Worm (Caenorhabditis elegans) whole organism, L1 larva: ENCODE results near the gene M02D8.3.

Source experiments
- F16B12.6 ChIP-seq: fragments of 150-350 bp; optimal IDR thresholded peaks from 2 replicates; lab custom pipeline; 2014; ENCODE audit warnings: missing biosample characterization, missing genetic modification characterization
- alr-1 ChIP-seq: fragments of 200-800 bp; sonication (Bioruptor generic); optimal IDR thresholded peaks from 2 replicates; lab custom pipeline; 2018; ENCODE audit warnings: borderline replicate concordance, mild to moderate bottlenecking, missing genetic modification characterization, missing compliant biosample characterization
- ama-1 ChIP-seq: fragments of 150-350 bp; optimal IDR thresholded peaks from 2 replicates; lab custom pipeline; 2014
- ceh-63 ChIP-seq: fragments of 200-800 bp; sonication (Bioruptor generic); optimal IDR thresholded peaks from 2 replicates; lab custom pipeline; 2018; ENCODE audit warnings: mild to moderate bottlenecking, missing genetic modification characterization, missing compliant biosample characterization
- ceh-88 ChIP-seq: fragments of 200-800 bp; sonication (Bioruptor generic); IDR thresholded peaks from 2 replicates; pipeline ENCODE4 v1.3.6; 2022; ENCODE audit warnings: missing genetic modification characterization, missing compliant biosample characterization
- ceh-90 ChIP-seq: sonication (generic microtip); optimal IDR thresholded peaks from 2 replicates; lab custom pipeline; 2016; ENCODE audit warnings: missing genetic modification characterization, missing compliant biosample characterization
- dpl-1 ChIP-seq, 3 experiments: fragments of 150-350 bp in 2 of 3; sonication (generic microtip) in 1 of 3; optimal IDR thresholded peaks; 2 replicates each; lab custom pipeline; 2014 to 2017; ENCODE audit warnings: missing biosample characterization in 3 of 3, missing genetic modification characterization in 3 of 3, missing genetic modification reagents in 3 of 3
- efl-1 ChIP-seq, 4 experiments: fragments of 150-350 bp; optimal IDR thresholded peaks in 3 of 4; peaks in 1 of 4; 1 replicate in 1 of 4; 2 replicates in 3 of 4; lab custom pipeline; 2014; ENCODE audit warnings: missing biosample characterization in 2 of 4, missing genetic modification characterization in 2 of 4, missing genetic modification reagents in 2 of 4
- egl-13 ChIP-seq: sonication (generic microtip); optimal IDR thresholded peaks from 2 replicates; lab custom pipeline; 2016; ENCODE audit warnings: missing genotype, missing genetic modification reagents, missing genetic modification characterization, missing compliant biosample characterization
- egl-27 ChIP-seq, 2 experiments: fragments of 150-350 bp in 1 of 2; sonication (generic microtip); optimal IDR thresholded peaks; 3 replicates each; lab custom pipeline; 2017 to 2018; ENCODE audit warnings: missing biosample characterization in 2 of 2, missing genetic modification characterization in 2 of 2, missing genetic modification reagents in 2 of 2
- elt-2 ChIP-seq: sonication (generic microtip); optimal IDR thresholded peaks from 2 replicates; lab custom pipeline; 2016; ENCODE audit warnings: missing genetic modification characterization, mild to moderate bottlenecking, inconsistent platforms, missing compliant biosample characterization, missing genetic modification reagents
- elt-3 ChIP-seq, 6 experiments: fragments of 150-350 bp in 1 of 6; sonication (generic microtip); optimal IDR thresholded peaks; 2 replicates each; lab custom pipeline; 2017 to 2018; ENCODE audit warnings: missing biosample characterization in 6 of 6, missing genetic modification characterization in 6 of 6, inconsistent platforms in 1 of 6
- fkh-10 ChIP-seq: sonication (generic microtip); optimal IDR thresholded peaks from 2 replicates; lab custom pipeline; 2017; ENCODE audit warnings: missing biosample characterization, missing genetic modification reagents, missing genetic modification characterization
- fkh-8 ChIP-seq: sonication (generic microtip); optimal IDR thresholded peaks from 2 replicates; lab custom pipeline; 2016; ENCODE audit warnings: mild to moderate bottlenecking, missing genetic modification characterization, missing compliant biosample characterization
- hlh-17 ChIP-seq: fragments of 200-800 bp; sonication (Bioruptor generic); optimal IDR thresholded peaks from 2 replicates; lab custom pipeline; 2018; ENCODE audit warnings: missing genetic modification characterization, mild to moderate bottlenecking, missing compliant biosample characterization, moderate library complexity, borderline replicate concordance
- hlh-4 ChIP-seq: sonication (generic microtip); optimal IDR thresholded peaks from 2 replicates; lab custom pipeline; 2016; ENCODE audit warnings: mild to moderate bottlenecking, missing genetic modification characterization, missing compliant biosample characterization
- irx-1 ChIP-seq: sonication (generic microtip); optimal IDR thresholded peaks from 2 replicates; lab custom pipeline; 2016; ENCODE audit warnings: missing genetic modification characterization, missing compliant biosample characterization
- lin-14 ChIP-seq: fragments of 200-800 bp; sonication (Bioruptor generic); optimal IDR thresholded peaks from 2 replicates; lab custom pipeline; 2018; ENCODE audit warnings: mild to moderate bottlenecking, missing genetic modification characterization, moderate library complexity, missing compliant biosample characterization
- lin-15B ChIP-seq: fragments of 150-350 bp; sonication (generic microtip); optimal IDR thresholded peaks from 3 replicates; lab custom pipeline; 2014; ENCODE audit warnings: missing biosample characterization, missing genetic modification characterization
- lin-35 ChIP-seq, 2 experiments: fragments of 150-350 bp; optimal IDR thresholded peaks; 2 replicates each; lab custom pipeline; 2014; ENCODE audit warnings: missing biosample characterization in 2 of 2, missing genetic modification characterization in 2 of 2, missing genetic modification reagents in 2 of 2
- lin-39 ChIP-seq: fragments of 150-350 bp; optimal IDR thresholded peaks from 2 replicates; lab custom pipeline; 2014; ENCODE audit warnings: missing biosample characterization, missing genetic modification reagents, missing genetic modification characterization
- lir-3 ChIP-seq: sonication (generic microtip); optimal IDR thresholded peaks from 2 replicates; lab custom pipeline; 2016; ENCODE audit warnings: mild to moderate bottlenecking, missing genetic modification characterization, moderate library complexity, missing compliant biosample characterization; ENCODE audit not compliant: poor library complexity
- mab-9 ChIP-seq: fragments of 200-800 bp; sonication (Bioruptor generic); IDR thresholded peaks from 2 replicates; pipeline ENCODE4 v1.3.6; 2022; ENCODE audit warnings: missing genetic modification reagents, missing genetic modification characterization, missing compliant biosample characterization
- nhr-20 ChIP-seq: sonication (generic microtip); optimal IDR thresholded peaks from 2 replicates; lab custom pipeline; 2016; ENCODE audit warnings: mild to moderate bottlenecking, missing genetic modification characterization, missing compliant biosample characterization
- nhr-237 ChIP-seq: fragments of 150-350 bp; optimal IDR thresholded peaks from 2 replicates; lab custom pipeline; 2014; ENCODE audit warnings: missing biosample characterization, missing genetic modification characterization
- nhr-76 ChIP-seq: sonication (generic microtip); optimal IDR thresholded peaks from 2 replicates; lab custom pipeline; 2017; ENCODE audit warnings: missing biosample characterization, missing genetic modification characterization
- nhr-77 ChIP-seq: fragments of 150-350 bp; optimal IDR thresholded peaks from 2 replicates; lab custom pipeline; 2014; ENCODE audit warnings: missing biosample characterization, missing genetic modification characterization
- nhr-84 ChIP-seq: sonication (generic microtip); optimal IDR thresholded peaks from 2 replicates; lab custom pipeline; 2017; ENCODE audit warnings: missing biosample characterization, missing genetic modification characterization
- pag-3 ChIP-seq: sonication (generic microtip); optimal IDR thresholded peaks from 2 replicates; lab custom pipeline; 2017; ENCODE audit warnings: missing genetic modification characterization, mild to moderate bottlenecking, missing compliant biosample characterization, antibody characterized with exemption, borderline replicate concordance; ENCODE audit not compliant: insufficient read depth
- skn-1 ChIP-seq: fragments of 150-350 bp; optimal IDR thresholded peaks from 2 replicates; lab custom pipeline; 2014; ENCODE audit warnings: missing biosample characterization, missing genetic modification characterization
- snpc-4 ChIP-seq: fragments of 150-350 bp; optimal IDR thresholded peaks from 2 replicates; lab custom pipeline; 2014; ENCODE audit warnings: missing biosample characterization, missing genetic modification characterization
- snu-23 ChIP-seq: sonication (generic microtip); optimal IDR thresholded peaks from 2 replicates; lab custom pipeline; 2016; ENCODE audit warnings: missing genetic modification characterization, missing compliant biosample characterization
- sox-4 ChIP-seq: sonication (generic microtip); optimal IDR thresholded peaks from 2 replicates; lab custom pipeline; 2016; ENCODE audit warnings: missing genetic modification characterization, missing compliant biosample characterization
- tbx-2 ChIP-seq: sonication (generic microtip); optimal IDR thresholded peaks from 2 replicates; lab custom pipeline; 2016; ENCODE audit warnings: missing genetic modification characterization, missing compliant biosample characterization
- unc-86 ChIP-seq: sonication (generic microtip); optimal IDR thresholded peaks from 2 replicates; lab custom pipeline; 2016; ENCODE audit warnings: missing genetic modification characterization, missing compliant biosample characterization
- zag-1 ChIP-seq: fragments of 150-350 bp; optimal IDR thresholded peaks from 2 replicates; lab custom pipeline; 2014; ENCODE audit warnings: missing biosample characterization, missing genetic modification characterization
- ztf-11 ChIP-seq, 2 experiments: sonication (generic microtip); optimal IDR thresholded peaks; 2 replicates each; lab custom pipeline; 2016 to 2017; ENCODE audit warnings: missing genetic modification characterization in 2 of 2, missing biosample characterization in 1 of 2, missing compliant biosample characterization in 1 of 2

M02D8.3 gene

DNA sequence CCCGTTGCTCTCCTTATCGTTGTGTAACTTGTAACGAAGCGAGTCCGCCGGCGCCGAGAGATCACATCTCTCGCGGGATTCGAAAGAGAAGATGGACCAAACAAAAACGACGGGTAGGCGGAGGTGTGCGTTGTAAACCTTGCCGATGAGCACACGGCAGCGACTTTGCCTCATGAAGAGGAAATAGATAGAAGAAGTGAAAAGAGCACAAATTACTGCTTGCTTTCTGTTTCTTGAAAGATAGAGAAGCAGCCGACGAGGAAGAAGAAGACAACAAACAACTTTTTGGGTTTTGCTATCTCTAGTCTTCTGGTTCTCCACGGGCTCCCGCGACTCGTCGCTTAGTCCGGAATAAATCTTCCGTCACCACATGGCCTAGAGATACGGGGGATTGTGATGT, 13.0 kb downstream of the M02D8.3 start (continued):
- TF ChIP-seq sox-4 (tag; lab: Kevin White, UChicago) = no peak

DNA sequence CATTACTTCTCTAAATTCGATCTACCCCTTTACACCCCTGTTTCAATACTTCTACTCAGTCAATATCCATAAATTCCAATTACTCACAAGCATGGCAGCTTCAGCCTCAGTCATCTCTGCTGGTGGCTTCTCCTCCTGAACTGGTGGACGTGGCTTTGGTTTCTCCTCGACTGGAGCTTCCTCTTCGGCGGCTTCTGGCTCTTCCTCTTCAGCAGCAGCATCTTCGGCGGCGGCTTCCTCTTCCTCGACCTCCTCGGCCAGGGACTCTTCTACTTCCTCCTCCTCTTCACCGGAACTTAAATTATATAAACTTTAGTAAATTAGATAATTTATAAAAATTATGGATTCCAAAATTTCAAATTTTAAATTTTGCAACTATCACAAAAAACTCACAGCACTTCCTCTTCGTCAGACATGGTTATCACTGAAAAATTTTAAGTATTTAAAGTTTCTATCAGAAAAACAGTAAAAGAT, 13.7 kb downstream of the M02D8.3 start, which contains the start of gene tnt-2:
Gene tnt-2, minus strand, starts transcription at position 424 of the 474 bp plus-strand sequence.
- no peak for TF ChIP-seq ceh-63 (GFP tag; lab: Kevin White, UChicago)

DNA sequence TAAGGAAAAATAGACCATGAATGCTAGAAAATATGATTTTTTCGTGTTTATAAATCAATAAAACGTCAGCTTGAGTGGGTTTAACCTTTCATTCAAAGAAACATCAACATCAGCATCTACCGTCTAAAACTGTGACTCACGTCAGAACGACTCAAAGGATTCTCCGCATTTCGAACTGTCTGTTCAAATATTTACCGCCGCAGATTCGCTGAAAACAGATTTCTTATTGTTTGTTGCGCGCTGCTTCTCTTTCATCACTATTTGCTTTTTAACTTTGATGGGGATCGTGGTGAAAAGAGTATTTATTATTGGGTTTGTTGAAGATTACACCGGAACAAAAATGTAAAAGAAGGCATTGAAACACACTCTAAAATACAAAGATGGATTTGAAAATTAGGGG, 15.5 kb downstream of the M02D8.3 start:
- TF ChIP-seq mab-9 (GFP tag; lab: Robert Waterston, UW) = no peak
- TF ChIP-seq unc-86 (tag; lab: Kevin White, UChicago) = no peak
- TF ChIP-seq pag-3 = no peak
- no peak for TF ChIP-seq dpl-1 (GFP tag; optimal IDR thresholded peaks at IDR 0.05; lab: Kevin White, UChicago)
- TF ChIP-seq egl-27 (tag; optimal IDR thresholded peaks at IDR 0.05; lab: Kevin White, UChicago) = no peak
- no peak for TF ChIP-seq elt-3 (tag; optimal IDR thresholded peaks at IDR 0.05; lab: Kevin White, UChicago)
- TF ChIP-seq nhr-77 (tag; lab: Kevin White, UChicago) = peak; percentile 31
- peak; percentile 43 for TF ChIP-seq lin-14
- no peak for TF ChIP-seq lin-15B (tag; lab: Kevin White, UChicago)
- TF ChIP-seq egl-13 (tag; lab: Kevin White, UChicago) = no peak

- TF ChIP-seq lin-35 (GFP tag; optimal IDR thresholded peaks at IDR 0.05; lab: Kevin White, UChicago) (no peak), fkh-8 (tag; lab: Kevin White, UChicago) (no peak), lin-39 (tag; lab: Kevin White, UChicago) (no peak), ztf-11 (tag; optimal IDR thresholded peaks at IDR 0.05; lab: Kevin White, UChicago) (no peak), nhr-237 (tag; lab: Kevin White, UChicago) (no peak), snu-23 (GFP tag; lab: Kevin White, UChicago) (no peak)
Measured at ce11 chrX:8720658-8721057, 16.2 kb downstream of the M02D8.3 start, which contains the start of gene F53A9.9. F53A9.9 (minus strand) TSS chrX:8720758.

DNA sequence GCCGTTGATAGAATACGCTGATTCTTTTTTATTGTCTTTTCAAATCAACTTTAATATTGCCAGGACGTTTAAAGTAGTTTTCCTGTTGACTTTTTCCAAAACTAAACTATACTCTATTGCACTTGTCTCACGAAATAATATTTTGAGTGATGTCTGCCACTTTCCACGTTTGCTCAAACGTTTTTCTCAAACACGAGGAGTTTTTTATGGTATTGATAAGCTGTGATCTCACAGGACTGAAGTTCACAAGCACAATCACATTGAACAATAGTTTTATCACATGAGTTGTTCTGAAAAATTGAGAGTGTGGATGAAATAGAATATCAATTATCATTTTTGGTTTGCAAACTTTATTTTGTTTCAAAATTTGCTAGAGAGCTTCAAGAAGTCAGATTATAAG, 16.9 kb downstream of the M02D8.3 start:
- TF ChIP-seq hlh-17 (GFP tag; lab: Kevin White, UChicago) = no peak
- TF ChIP-seq ceh-88 (GFP tag; lab: Robert Waterston, UW) = no peak
- TF ChIP-seq fkh-10 (GFP tag; lab: Kevin White, UChicago) = no peak
- no peak for TF ChIP-seq irx-1 (tag; lab: Kevin White, UChicago)
- TF ChIP-seq ama-1 (lab: Kevin White, UChicago) = no peak
- no peak for TF ChIP-seq pag-3
- no peak for TF ChIP-seq skn-1
- TF ChIP-seq nhr-20 (tag; lab: Kevin White, UChicago) = peak; percentile 49
- no peak for TF ChIP-seq zag-1 (tag; lab: Kevin White, UChicago)
- TF ChIP-seq alr-1 (tag; lab: Kevin White, UChicago) = no peak
- TF ChIP-seq snpc-4 (tag; lab: Kevin White, UChicago) = no peak
- no peak for TF ChIP-seq unc-86 (tag; lab: Kevin White, UChicago)
- peak; percentile 48 for TF ChIP-seq elt-2 (tag; lab: Kevin White, UChicago)
- no peak for TF ChIP-seq lir-3
- peak in 1 of 2 experiments; percentile 2 for TF ChIP-seq lin-35 (GFP tag; optimal IDR thresholded peaks at IDR 0.05; lab: Kevin White, UChicago)
- no peak for TF ChIP-seq elt-3 (tag; optimal IDR thresholded peaks at IDR 0.05; lab: Kevin White, UChicago)
- TF ChIP-seq F16B12.6 (tag; lab: Kevin White, UChicago) = no peak
- TF ChIP-seq nhr-76 = no peak
- TF ChIP-seq ceh-90 (tag; lab: Kevin White, UChicago) = no peak
- TF ChIP-seq hlh-4 (tag; lab: Kevin White, UChicago) = no peak
- no peak for TF ChIP-seq ceh-63 (GFP tag; lab: Kevin White, UChicago)
- no peak for TF ChIP-seq efl-1 (optimal IDR thresholded peaks at IDR 0.05; lab: Kevin White, UChicago)
- TF ChIP-seq efl-1 (GFP tag; optimal IDR thresholded peaks at IDR 0.05 in 1 of 2; lab: Kevin White, UChicago) = no peak
- no peak for TF ChIP-seq nhr-84 (tag; lab: Kevin White, UChicago)
- no peak for TF ChIP-seq tbx-2
- TF ChIP-seq nhr-237 (tag; lab: Kevin White, UChicago) = no peak
- TF ChIP-seq, all 84 proteins: peak for 3
